Worm (Caenorhabditis elegans): Measurements from ENCODE around the gene lron-13.

- TF ChIP-seq T22C8.4 (GFP tag; IDR thresholded peaks at IDR 0.05) (no peak), tab-1 (GFP tag; IDR thresholded peaks at IDR 0.05) (no peak), klf-2 (GFP tag; conservative IDR thresholded peaks at IDR 0.05) (no peak)
Observed at ce11 chrIII:13556039-13556438, 28.8 kb downstream of the lron-13 start.

Data from whole organism, midembryonic.